Fruit fly (Drosophila melanogaster) whole organism, embryonic: ENCODE results near the gene pHCl-2.

ENCODE experiments used
- Antp ChIP-seq: fragments of 200-800 bp; sonication (Bioruptor generic); optimal IDR thresholded peaks from 3 replicates; lab custom pipeline; 2016; ENCODE audit warnings: missing biosample characterization, missing genetic modification characterization
- Asciz ChIP-seq: fragments of 200-800 bp; sonication (Bioruptor generic); optimal IDR thresholded peaks from 2 replicates; lab custom pipeline; 2017; ENCODE audit warnings: missing biosample characterization, mild to moderate bottlenecking, missing genetic modification characterization, missing genetic modification reagents
- CG10274 ChIP-seq: fragments of 200-800 bp; sonication (Bioruptor generic); optimal IDR thresholded peaks from 3 replicates; lab custom pipeline; 2017; ENCODE audit warnings: missing biosample characterization, mild to moderate bottlenecking, missing genetic modification characterization
- CG10431 ChIP-seq: fragments of 200-800 bp; sonication (Bioruptor generic); optimal IDR thresholded peaks from 3 replicates; lab custom pipeline; 2018; ENCODE audit warnings: missing biosample characterization, mild to moderate bottlenecking, missing genetic modification characterization
- CG12219 ChIP-seq: fragments of 200-800 bp; sonication (Bioruptor generic); optimal IDR thresholded peaks from 3 replicates; lab custom pipeline; 2018; ENCODE audit warnings: missing biosample characterization, mild to moderate bottlenecking, missing genetic modification characterization
- CG12769 ChIP-seq: fragments of 200-800 bp; sonication (Bioruptor generic); optimal IDR thresholded peaks from 2 replicates; lab custom pipeline; 2019; ENCODE audit warnings: missing biosample characterization, mild to moderate bottlenecking, missing genetic modification characterization, moderate library complexity
- CG12942 ChIP-seq: fragments of 200-800 bp; sonication (Bioruptor generic); optimal IDR thresholded peaks from 3 replicates; lab custom pipeline; 2016; ENCODE audit warnings: missing biosample characterization, missing genetic modification characterization
- CG13894 ChIP-seq: fragments of 200-800 bp; sonication (Bioruptor generic); optimal IDR thresholded peaks from 3 replicates; lab custom pipeline; 2018; ENCODE audit warnings: missing biosample characterization, mild to moderate bottlenecking, missing genetic modification characterization, moderate library complexity
- CG15269 ChIP-seq: fragments of 200-800 bp; sonication (Bioruptor generic); optimal IDR thresholded peaks from 2 replicates; lab custom pipeline; 2018; ENCODE audit warnings: missing biosample characterization, mild to moderate bottlenecking, missing genetic modification characterization, moderate library complexity
- CG15696 ChIP-seq: fragments of 200-800 bp; sonication (Bioruptor generic); optimal IDR thresholded peaks from 2 replicates; lab custom pipeline; 2019; ENCODE audit warnings: missing biosample characterization, mild to moderate bottlenecking, missing genetic modification characterization, moderate library complexity
- CG17359 ChIP-seq: fragments of 200-800 bp; sonication (Bioruptor generic); optimal IDR thresholded peaks from 3 replicates; lab custom pipeline; 2018; ENCODE audit warnings: missing biosample characterization, mild to moderate bottlenecking, missing genetic modification characterization, moderate library complexity
- CG18262 ChIP-seq: fragments of 200-800 bp; optimal IDR thresholded peaks from 3 replicates; lab custom pipeline; 2019; ENCODE audit warnings: missing biosample characterization, mild to moderate bottlenecking, missing genetic modification characterization, moderate library complexity
- CG2889 ChIP-seq: fragments of 200-800 bp; sonication (Bioruptor generic); IDR thresholded peaks from 3 replicates; pipeline ENCODE4 v1.3.6; 2022; ENCODE audit warnings: missing biosample characterization, missing genetic modification characterization
- CG30431 ChIP-seq: fragments of 200-800 bp; sonication (Bioruptor generic); optimal IDR thresholded peaks from 2 replicates; lab custom pipeline; 2017; ENCODE audit warnings: missing biosample characterization, missing genetic modification characterization
- CG4404 ChIP-seq: fragments of 200-800 bp; sonication (Bioruptor generic); IDR thresholded peaks from 2 replicates; pipeline ENCODE4 v1.3.6; 2022; ENCODE audit warnings: missing biosample characterization, missing genetic modification characterization
- CG4707 ChIP-seq: fragments of 200-800 bp; sonication (Bioruptor generic); optimal IDR thresholded peaks from 2 replicates; lab custom pipeline; 2018; ENCODE audit warnings: missing biosample characterization, mild to moderate bottlenecking, missing genetic modification characterization, moderate library complexity
- CG5953 ChIP-seq: fragments of 200-800 bp; sonication (Bioruptor generic); IDR thresholded peaks from 2 replicates; pipeline ENCODE4 v1.3.6; 2022; ENCODE audit warnings: missing biosample characterization, missing genetic modification characterization
- CG6254 ChIP-seq: fragments of 200-800 bp; sonication (Bioruptor generic); optimal IDR thresholded peaks from 3 replicates; lab custom pipeline; 2017; ENCODE audit warnings: mild to moderate bottlenecking, missing biosample characterization, missing genetic modification reagents, missing genetic modification characterization
- CG6689 ChIP-seq: fragments of 200-800 bp; sonication (Bioruptor generic); IDR thresholded peaks from 2 replicates; pipeline ENCODE4 v1.3.6; 2022; ENCODE audit warnings: missing biosample characterization, missing genetic modification characterization
- CG7556 ChIP-seq: fragments of 200-800 bp; sonication (Bioruptor generic); optimal IDR thresholded peaks from 2 replicates; lab custom pipeline; 2017; ENCODE audit warnings: missing biosample characterization, mild to moderate bottlenecking, missing genetic modification characterization
- CG8388 ChIP-seq: fragments of 200-800 bp; sonication (Bioruptor generic); optimal IDR thresholded peaks from 2 replicates; lab custom pipeline; 2019; ENCODE audit warnings: missing biosample characterization, mild to moderate bottlenecking, missing genetic modification characterization, moderate library complexity
- CkIIα-i1 ChIP-seq: fragments of 200-800 bp; sonication (Bioruptor generic); IDR thresholded peaks from 2 replicates; pipeline ENCODE4 v1.3.6; 2022; ENCODE audit warnings: missing biosample characterization, missing genetic modification characterization
- Dip2 ChIP-seq: fragments of 200-800 bp; sonication (Bioruptor generic); IDR thresholded peaks from 2 replicates; pipeline ENCODE4 v1.3.6; 2022; ENCODE audit warnings: missing biosample characterization, missing genetic modification characterization
- Mes4 ChIP-seq: fragments of 200-800 bp; sonication (Bioruptor generic); optimal IDR thresholded peaks from 2 replicates; lab custom pipeline; 2016; ENCODE audit warnings: missing biosample characterization, missing genetic modification characterization
- Sox100B ChIP-seq: fragments of 200-800 bp; sonication (Bioruptor generic); optimal IDR thresholded peaks from 3 replicates; lab custom pipeline; 2018; ENCODE audit warnings: missing biosample characterization, mild to moderate bottlenecking, missing genetic modification characterization
- Stat92E ChIP-seq, 3 experiments: fragments of >200 bp in 2 of 3; fragments of 200-800 bp in 1 of 3; sonication (Bioruptor generic) in 1 of 3; optimal IDR thresholded peaks; 2 replicates each; lab custom pipeline; 2017 to 2019; ENCODE audit warnings: missing biosample characterization in 3 of 3, missing genetic modification characterization in 3 of 3, mild to moderate bottlenecking in 1 of 3, moderate library complexity in 1 of 3
- Taf1 ChIP-seq: fragments of 200-800 bp; sonication (Bioruptor generic); IDR thresholded peaks from 2 replicates; pipeline ENCODE4 v1.3.6; 2022; ENCODE audit warnings: missing biosample characterization, missing genetic modification characterization
- Trl ChIP-seq, 3 experiments: fragments of >200 bp in 2 of 3; fragments of 200-800 bp in 1 of 3; sonication (Bioruptor generic) in 1 of 3; optimal IDR thresholded peaks; 2 replicates in 1 of 3; 3 replicates in 2 of 3; lab custom pipeline; 2016 to 2017; ENCODE audit warnings: missing biosample characterization in 1 of 3, missing genetic modification characterization in 1 of 3
- YL-1 ChIP-seq: fragments of 200-800 bp; sonication (Bioruptor generic); optimal IDR thresholded peaks from 3 replicates; lab custom pipeline; 2017; ENCODE audit warnings: missing biosample characterization, mild to moderate bottlenecking, missing genetic modification characterization
- amos ChIP-seq: fragments of 200-800 bp; sonication (Bioruptor generic); IDR thresholded peaks from 2 replicates; pipeline ENCODE4 v1.3.6; 2022; ENCODE audit warnings: missing biosample characterization, missing genetic modification characterization; ENCODE audit not compliant: partially characterized antibody
- chif ChIP-seq, 2 experiments: fragments of 200-800 bp; sonication (Bioruptor generic); optimal IDR thresholded peaks; 3 replicates each; lab custom pipeline; 2016; ENCODE audit warnings: missing biosample characterization in 2 of 2, missing genetic modification characterization in 2 of 2
- chn ChIP-seq: fragments of 200-800 bp; sonication (Bioruptor generic); optimal IDR thresholded peaks from 2 replicates; lab custom pipeline; 2016; ENCODE audit warnings: missing biosample characterization, missing genetic modification characterization
- corto ChIP-seq: fragments of 200-800 bp; sonication (Bioruptor generic); optimal IDR thresholded peaks from 2 replicates; lab custom pipeline; 2016; ENCODE audit warnings: missing biosample characterization, mild to moderate bottlenecking, missing genetic modification characterization, moderate library complexity
- cwo ChIP-seq: fragments of 200-800 bp; sonication (Bioruptor generic); optimal IDR thresholded peaks from 3 replicates; lab custom pipeline; 2017; ENCODE audit warnings: missing biosample characterization, missing genetic modification characterization, mild to moderate bottlenecking, moderate library complexity, missing genetic modification reagents
- dati ChIP-seq: fragments of 200-800 bp; sonication (Bioruptor generic); IDR thresholded peaks from 2 replicates; pipeline ENCODE4 v1.3.6; 2022; ENCODE audit warnings: missing biosample characterization, missing genetic modification characterization
- en ChIP-seq: fragments of 200-800 bp; sonication (Bioruptor generic); optimal IDR thresholded peaks from 2 replicates; lab custom pipeline; 2016; ENCODE audit warnings: missing biosample characterization, missing genetic modification characterization
- gcm2 ChIP-seq: fragments of 200-800 bp; sonication (Bioruptor generic); optimal IDR thresholded peaks from 2 replicates; lab custom pipeline; 2016; ENCODE audit warnings: missing biosample characterization, missing genetic modification characterization
- gfzf ChIP-seq: fragments of 200-800 bp; sonication (Bioruptor generic); optimal IDR thresholded peaks from 2 replicates; lab custom pipeline; 2016; ENCODE audit warnings: missing biosample characterization, mild to moderate bottlenecking, missing genetic modification characterization, moderate library complexity
- hbn ChIP-seq: fragments of 200-800 bp; sonication (Bioruptor generic); IDR thresholded peaks from 2 replicates; pipeline ENCODE4 v1.3.6; 2022; ENCODE audit warnings: missing biosample characterization, missing genetic modification characterization; ENCODE audit not compliant: partially characterized antibody
- hth ChIP-seq: fragments of >200 bp; optimal IDR thresholded peaks from 2 replicates; lab custom pipeline; 2017; ENCODE audit warnings: inconsistent platforms
- insv ChIP-seq, 2 experiments: fragments of 200-800 bp; sonication (Bioruptor generic); optimal IDR thresholded peaks; 3 replicates each; lab custom pipeline; 2016 to 2018; ENCODE audit warnings: missing biosample characterization in 2 of 2, missing genetic modification characterization in 2 of 2
- oc ChIP-seq: fragments of 200-800 bp; sonication (Bioruptor generic); optimal IDR thresholded peaks from 2 replicates; lab custom pipeline; 2018; ENCODE audit warnings: missing biosample characterization, mild to moderate bottlenecking, missing genetic modification characterization, moderate library complexity
- phol ChIP-seq: fragments of 200-800 bp; sonication (Bioruptor generic); optimal IDR thresholded peaks from 3 replicates; lab custom pipeline; 2018; ENCODE audit warnings: missing biosample characterization, mild to moderate bottlenecking, missing genetic modification characterization, moderate library complexity
- pros ChIP-seq: fragments of 200-800 bp; sonication (Bioruptor generic); optimal IDR thresholded peaks from 3 replicates; lab custom pipeline; 2019; ENCODE audit warnings: missing biosample characterization, mild to moderate bottlenecking, missing genetic modification characterization, moderate library complexity
- scrt ChIP-seq: fragments of 200-800 bp; sonication (Bioruptor generic); optimal IDR thresholded peaks from 2 replicates; lab custom pipeline; 2018; ENCODE audit warnings: missing biosample characterization, mild to moderate bottlenecking, missing genetic modification characterization, moderate library complexity
- sna ChIP-seq: fragments of 200-800 bp; sonication (Bioruptor generic); IDR thresholded peaks from 2 replicates; pipeline ENCODE4 v1.3.6; 2022; ENCODE audit warnings: missing biosample characterization, missing genetic modification characterization; ENCODE audit not compliant: partially characterized antibody
- trem ChIP-seq: fragments of 200-800 bp; optimal IDR thresholded peaks from 3 replicates; lab custom pipeline; 2019; ENCODE audit warnings: missing biosample characterization, mild to moderate bottlenecking, missing genetic modification characterization, moderate library complexity
- vfl ChIP-seq: fragments of 200-800 bp; sonication (Bioruptor generic); optimal IDR thresholded peaks from 2 replicates; lab custom pipeline; 2016; ENCODE audit warnings: missing biosample characterization, missing genetic modification characterization

Gene pHCl-2

DNA sequence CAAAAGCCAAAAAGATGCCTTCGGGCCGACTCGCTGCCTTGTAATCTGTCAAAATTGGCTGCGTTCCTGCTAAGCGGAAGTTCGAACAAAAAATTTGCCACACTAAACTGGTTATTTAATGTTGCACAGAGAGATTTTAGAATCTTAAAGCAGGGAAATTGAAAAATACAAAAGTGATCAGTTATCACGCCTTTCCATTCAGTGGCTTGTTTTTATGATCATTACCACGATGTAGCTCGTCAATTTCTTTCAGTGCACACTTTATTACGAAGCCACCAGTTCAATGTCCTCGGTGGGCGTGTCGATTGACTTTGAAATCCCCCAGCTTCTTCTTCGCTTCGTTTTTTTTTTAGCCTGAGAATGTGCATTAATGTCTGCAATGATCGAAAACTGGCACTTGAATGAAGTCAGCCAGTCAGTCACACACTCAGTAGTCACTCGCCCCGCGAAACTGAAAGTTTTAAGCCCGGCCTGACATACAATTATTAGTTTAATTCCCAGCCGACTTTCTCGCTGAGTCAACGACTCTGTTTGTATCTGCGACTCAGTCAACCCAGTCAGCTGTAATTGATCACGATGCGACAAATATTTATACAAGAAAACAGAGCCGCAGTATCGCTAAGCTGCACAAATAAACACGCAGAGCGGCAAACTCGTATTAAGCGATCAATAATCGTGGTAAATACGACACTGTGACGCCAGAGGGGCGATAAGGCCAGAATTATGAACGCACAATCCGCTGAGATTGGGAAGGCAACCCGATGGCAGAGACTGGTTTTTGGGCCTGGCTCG is 3.9 kb upstream of the pHCl-2 start (continued):
- no peak for TF ChIP-seq CG5953 (GFP tag; lab: Robert Waterston, UW)
- peak; percentile 50 for TF ChIP-seq corto
- no peak for TF ChIP-seq CG6254 (GFP tag; lab: Kevin White, UChicago)
- peak; percentile 3 for TF ChIP-seq Mes4 (GFP tag; lab: Kevin White, UChicago)
- no peak for TF ChIP-seq sna (GFP tag; lab: Robert Waterston, UW)
- TF ChIP-seq CG4707 (GFP tag; lab: Kevin White, UChicago): peak; percentile 55
- TF ChIP-seq gfzf: no peak
- TF ChIP-seq Taf1 (GFP tag; lab: Robert Waterston, UW): no peak
- TF ChIP-seq CG15696 (tag; lab: Kevin White, UChicago): peak; percentile 67
- no peak for TF ChIP-seq insv (GFP tag; optimal IDR thresholded peaks at IDR 0.05; lab: Kevin White, UChicago)
- no peak for TF ChIP-seq vfl (GFP tag; lab: Kevin White, UChicago)
- TF ChIP-seq scrt (GFP tag; lab: Kevin White, UChicago): no peak
- TF ChIP-seq CG18262 (tag; lab: Kevin White, UChicago): peak; percentile 48
- no peak for TF ChIP-seq phol (tag; lab: Kevin White, UChicago)
- TF ChIP-seq Dip2 (GFP tag; lab: Robert Waterston, UW): no peak
- TF ChIP-seq dati (GFP tag; lab: Robert Waterston, UW): no peak
- peak; percentile 75 for TF ChIP-seq Asciz (GFP tag; lab: Kevin White, UChicago)
- TF ChIP-seq CG12769: peak; percentile 5
- TF ChIP-seq CG13894 (tag; lab: Kevin White, UChicago): no peak
- TF ChIP-seq hth: no peak
- no peak for TF ChIP-seq CG6689 (GFP tag; lab: Robert Waterston, UW)
- no peak for TF ChIP-seq CG15269 (tag; lab: Kevin White, UChicago)
- no peak for TF ChIP-seq Trl (optimal IDR thresholded peaks at IDR 0.05; lab: Kevin White, UChicago)
- TF ChIP-seq Trl (GFP tag; optimal IDR thresholded peaks at IDR 0.05; lab: Kevin White, UChicago): no peak
- TF ChIP-seq CG30431 (GFP tag; lab: Kevin White, UChicago): peak; percentile 1
- TF ChIP-seq CG10274: no peak
- no peak for TF ChIP-seq CG12942 (GFP tag; lab: Kevin White, UChicago)
- peak; percentile 34 for TF ChIP-seq CG7556
- peak; percentile 29 for TF ChIP-seq CG10431 (GFP tag; lab: Kevin White, UChicago)
- TF ChIP-seq en (GFP tag; lab: Kevin White, UChicago): no peak
- no peak for TF ChIP-seq gcm2 (GFP tag; lab: Kevin White, UChicago)
- no peak for TF ChIP-seq CG4404 (GFP tag; lab: Robert Waterston, UW)
- no peak for TF ChIP-seq cwo (GFP tag; lab: Kevin White, UChicago)
- TF ChIP-seq CG12219 (GFP tag; lab: Kevin White, UChicago): peak; percentile 45
- peak; percentile 52 for TF ChIP-seq Sox100B
- TF ChIP-seq Antp (GFP tag; lab: Kevin White, UChicago): no peak
- TF ChIP-seq CkIIα-i1 (GFP tag; lab: Robert Waterston, UW): no peak
- no peak for TF ChIP-seq CG2889 (GFP tag; lab: Robert Waterston, UW)
- no peak for TF ChIP-seq Stat92E (GFP tag; optimal IDR thresholded peaks at IDR 0.05; lab: Kevin White, UChicago)
- TF ChIP-seq YL-1 (GFP tag; lab: Kevin White, UChicago): peak; percentile 14
- TF ChIP-seq trem: no peak
- TF ChIP-seq amos (GFP tag; lab: Robert Waterston, UW): no peak
- no peak for TF ChIP-seq hbn (GFP tag; lab: Robert Waterston, UW)
- no peak for TF ChIP-seq pros
- no peak for TF ChIP-seq chn (GFP tag; lab: Kevin White, UChicago)
- peak; percentile 65 for TF ChIP-seq CG17359
- peak; percentile 22 for TF ChIP-seq CG8388 (GFP tag; lab: Kevin White, UChicago)
- TF ChIP-seq chif (GFP tag; optimal IDR thresholded peaks at IDR 0.05; lab: Kevin White, UChicago): peak in 1 of 2 experiments; percentile 27
- peak; percentile 89 for TF ChIP-seq oc (tag; lab: Kevin White, UChicago)
